Fruit fly (Drosophila melanogaster): ENCODE data around the gene mRpL20.

DNA sequence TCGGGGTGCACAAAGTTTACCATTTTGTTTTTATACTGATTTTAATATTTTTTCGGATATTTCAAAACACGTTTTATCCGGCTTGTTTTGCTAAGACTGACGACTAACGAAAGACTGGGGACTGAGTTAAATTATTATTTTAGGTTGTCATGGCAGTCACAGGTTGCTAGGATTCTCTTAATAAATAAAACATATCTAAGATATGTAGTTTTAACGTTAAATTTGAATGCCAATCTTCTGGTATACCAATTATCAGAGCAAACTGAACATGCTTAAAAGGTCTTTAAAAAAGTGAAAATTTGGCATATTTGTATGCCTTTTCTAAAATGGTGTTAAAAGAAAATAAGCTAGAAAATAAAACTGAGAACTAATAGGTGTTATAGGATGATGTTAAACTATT is 8.7 kb upstream of the mRpL20 start, which contains the start of gene Zmynd10:
- TF ChIP-seq Mnt (GFP tag; optimal IDR thresholded peaks at IDR 0.05) (no peak), tj (GFP tag; optimal IDR thresholded peaks at IDR 0.05) (no peak), cic (GFP tag; optimal IDR thresholded peaks at IDR 0.05) (no peak), CG5204 (GFP tag; optimal IDR thresholded peaks at IDR 0.05) (no peak), CG1620 (GFP tag; optimal IDR thresholded peaks at IDR 0.05) (no peak), kay (GFP tag; ENCODE audit: borderline replicate concordance) (peak; percentile 43), ovo (GFP tag; optimal IDR thresholded peaks at IDR 0.05) (no peak), CG14711 (tag; optimal IDR thresholded peaks at IDR 0.05) (no peak), CG12768 (GFP tag; optimal IDR thresholded peaks at IDR 0.05) (no peak), bab1 (GFP tag; optimal IDR thresholded peaks at IDR 0.05) (no peak), CG7045 (GFP tag; optimal IDR thresholded peaks at IDR 0.05) (no peak), Hr96 (GFP tag; optimal IDR thresholded peaks at IDR 0.05) (no peak)

Measured in whole organism, adult.